Worm (Caenorhabditis elegans): ENCODE measurements around the gene F37B12.1.

The F37B12.1 gene

DNA sequence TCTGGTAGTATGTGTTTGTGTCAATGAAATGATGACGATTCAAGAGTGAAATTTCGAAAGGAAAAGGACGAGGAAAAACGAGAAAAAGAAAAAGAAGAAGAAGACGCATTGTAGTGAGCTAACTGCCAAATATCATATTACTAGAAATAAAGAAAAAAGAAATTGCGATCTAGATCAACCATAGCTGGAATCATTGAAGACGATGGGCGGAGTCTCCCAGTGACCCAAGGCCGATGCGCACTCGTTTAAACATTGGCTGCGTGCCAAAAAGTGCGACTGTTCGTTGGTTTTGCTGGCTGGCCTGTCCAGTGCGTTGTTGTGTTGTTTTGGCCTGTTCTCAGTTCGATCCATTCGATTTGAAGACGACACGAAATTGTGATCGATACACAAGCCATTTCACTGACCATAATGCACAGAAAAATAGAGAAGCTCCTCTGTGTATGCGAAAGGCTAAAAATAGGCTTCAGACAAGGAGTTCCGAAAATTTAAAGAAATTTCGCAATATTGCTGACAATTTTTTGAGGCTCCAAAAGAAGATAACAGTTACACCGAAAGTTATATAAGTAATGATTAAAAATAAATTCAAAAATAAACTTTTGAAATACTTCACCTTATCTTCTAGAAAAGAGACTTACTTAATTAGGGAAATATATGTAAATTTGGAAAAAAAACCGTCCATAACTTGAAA is 33.3 kb upstream of the F37B12.1 start:
- TF ChIP-seq fos-1 (tag; optimal IDR thresholded peaks at IDR 0.05) (no peak), unc-39 (tag; optimal IDR thresholded peaks at IDR 0.05) (no peak), lin-38 (GFP tag; IDR thresholded peaks at IDR 0.05) (no peak), php-3 (GFP tag; IDR thresholded peaks at IDR 0.05) (no peak), F10B5.3 (tag; optimal IDR thresholded peaks at IDR 0.05) (no peak), madf-9 (GFP tag; conservative IDR thresholded peaks at IDR 0.05) (no peak), daf-16 (GFP tag; optimal IDR thresholded peaks at IDR 0.05) (no peak), daf-16 (tag; optimal IDR thresholded peaks at IDR 0.05) (peak; percentile 10), unc-62 (GFP tag; optimal IDR thresholded peaks at IDR 0.05 in 1 of 2) (peak in 1 of 2 experiments; percentile 12), unc-62 (tag; optimal IDR thresholded peaks at IDR 0.05) (no peak)

DNA sequence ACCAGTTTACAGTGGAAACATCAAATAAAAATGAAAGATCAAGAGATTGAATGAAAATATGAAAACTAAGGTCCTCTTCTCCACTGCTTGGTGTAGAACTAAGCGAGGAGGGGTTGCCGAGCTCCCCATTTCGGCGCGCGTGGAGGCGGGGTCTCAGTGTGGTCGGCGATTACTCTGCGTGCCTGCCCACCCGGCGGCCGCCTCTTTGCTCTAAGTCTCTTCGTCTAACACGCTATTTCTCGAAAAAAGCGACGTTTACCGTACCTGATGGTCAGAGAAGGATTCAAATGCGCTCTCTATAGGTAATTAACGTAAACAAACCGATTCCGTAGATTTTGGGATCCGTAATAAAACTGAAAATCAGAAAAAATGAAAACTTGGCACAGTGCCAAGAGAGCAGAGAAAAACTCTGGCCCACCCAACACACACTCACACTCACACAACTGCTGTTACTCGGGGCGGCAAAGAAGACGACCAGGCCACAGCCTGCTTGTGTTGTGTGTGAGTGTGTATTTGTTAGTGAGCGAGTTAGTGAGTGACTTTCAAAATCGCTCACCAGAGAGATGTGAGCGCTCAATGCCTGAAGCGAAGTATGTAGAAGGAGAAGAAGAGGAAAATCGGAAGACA is 32.6 kb upstream of the F37B12.1 start:
- TF ChIP-seq unc-62 (GFP tag; optimal IDR thresholded peaks at IDR 0.05 in 1 of 2) (no peak), unc-62 (tag; optimal IDR thresholded peaks at IDR 0.05) (no peak), saeg-2 (GFP tag; IDR thresholded peaks at IDR 0.05) (no peak), mxl-2 (GFP tag; conservative IDR thresholded peaks at IDR 0.05) (no peak), nhr-25 (tag; optimal IDR thresholded peaks at IDR 0.05; ENCODE audit: borderline replicate concordance, insufficient read depth) (no peak), skn-1 (tag; optimal IDR thresholded peaks at IDR 0.05) (no peak), hlh-30 (tag; optimal IDR thresholded peaks at IDR 0.05; ENCODE audit: insufficient read depth) (peak; percentile 71), ceh-20 (GFP tag; IDR thresholded peaks at IDR 0.05) (no peak), spr-3 (GFP tag; optimal IDR thresholded peaks at IDR 0.05) (no peak), arid-1 (GFP tag; conservative IDR thresholded peaks at IDR 0.05) (peak; percentile 28; the same call in 1 of the 2 replicates), attf-4 (tag; optimal IDR thresholded peaks at IDR 0.05) (no peak), ceh-82 (tag; optimal IDR thresholded peaks at IDR 0.05) (no peak), D1046.2 (GFP tag; IDR thresholded peaks at IDR 0.05) (no peak), egl-27 (tag; optimal IDR thresholded peaks at IDR 0.05) (peak; percentile 3), ztf-7 (tag; optimal IDR thresholded peaks at IDR 0.05) (no peak), nhr-237 (tag; optimal IDR thresholded peaks at IDR 0.05) (no peak), zag-1 (tag; optimal IDR thresholded peaks at IDR 0.05) (no peak), pha-4 (GFP tag; IDR thresholded peaks at IDR 0.05) (no peak), pha-4 (tag; optimal IDR thresholded peaks at IDR 0.05) (no peak), lir-3 (tag; optimal IDR thresholded peaks at IDR 0.05) (no peak), pqm-1 (tag; optimal IDR thresholded peaks at IDR 0.05) (no peak), dmd-8 (GFP tag; IDR thresholded peaks at IDR 0.05) (no peak), ceh-62 (tag; optimal IDR thresholded peaks at IDR 0.05) (no peak), dmd-9 (GFP tag; IDR thresholded peaks at IDR 0.05) (no peak), mes-2 (tag; optimal IDR thresholded peaks at IDR 0.05; ENCODE audit: poor library complexity, severe bottlenecking) (peak; percentile 68), nhr-6 (tag; optimal IDR thresholded peaks at IDR 0.05) (no peak), Y105C5A.15 (GFP tag; IDR thresholded peaks at IDR 0.05) (no peak), madf-9 (GFP tag; conservative IDR thresholded peaks at IDR 0.05) (no peak), ztf-11 (tag; optimal IDR thresholded peaks at IDR 0.05) (no peak), duxl-1 (tag; optimal IDR thresholded peaks at IDR 0.05; ENCODE audit: poor library complexity) (no peak), hif-1 (tag; optimal IDR thresholded peaks at IDR 0.05) (peak in 1 of 2 experiments; percentile 74), lim-7 (GFP tag; IDR thresholded peaks at IDR 0.05) (no peak), aha-1 (tag) (peak; percentile 97), madf-5 (GFP tag; IDR thresholded peaks at IDR 0.05) (no peak), rbr-2 (tag; optimal IDR thresholded peaks at IDR 0.05) (peak; percentile 87), ctbp-1 (GFP tag; IDR thresholded peaks at IDR 0.05) (peak; percentile 71), daf-19 (GFP tag; conservative IDR thresholded peaks at IDR 0.05) (peak; percentile 72; the same call in 1 of the 2 replicates), F49E8.2 (tag; optimal IDR thresholded peaks at IDR 0.05; ENCODE audit: borderline replicate concordance) (no peak), nhr-111 (GFP tag; optimal IDR thresholded peaks at IDR 0.05) (no peak), daf-16 (GFP tag; optimal IDR thresholded peaks at IDR 0.05) (peak in 1 of 2 experiments; percentile 26), daf-16 (tag; optimal IDR thresholded peaks at IDR 0.05) (peak; percentile 48), nhr-42 (GFP tag; IDR thresholded peaks at IDR 0.05) (no peak), nhr-41 (GFP tag; IDR thresholded peaks at IDR 0.05) (no peak)
